Fruit fly (Drosophila melanogaster) whole organism, prepupa: Measurements from ENCODE around the gene Nct.

Experiments
- Blimp-1 ChIP-seq: fragments of 200-800 bp; sonication (Bioruptor generic); optimal IDR thresholded peaks from 3 replicates; lab custom pipeline; 2017; ENCODE audit warnings: missing biosample characterization, missing genetic modification characterization, mild to moderate bottlenecking, moderate library complexity, missing genetic modification reagents
- CG10631 ChIP-seq: fragments of 200-800 bp; sonication (Bioruptor generic); optimal IDR thresholded peaks from 2 replicates; lab custom pipeline; 2016; ENCODE audit warnings: missing biosample characterization, missing genetic modification characterization
- CG10669 ChIP-seq: fragments of 200-800 bp; sonication (Bioruptor generic); optimal IDR thresholded peaks from 3 replicates; lab custom pipeline; 2018; ENCODE audit warnings: missing biosample characterization, mild to moderate bottlenecking, missing genetic modification characterization, moderate library complexity
- CG11294 ChIP-seq: fragments of 200-800 bp; sonication (Bioruptor generic); IDR thresholded peaks from 2 replicates; pipeline ENCODE4 v1.3.6; 2022; ENCODE audit warnings: missing biosample characterization, missing genetic modification characterization
- CG11762 ChIP-seq: fragments of 200-800 bp; sonication (Bioruptor generic); optimal IDR thresholded peaks from 3 replicates; lab custom pipeline; 2016; ENCODE audit warnings: missing biosample characterization, missing genetic modification characterization; ENCODE audit not compliant: insufficient read depth
- CG11902 ChIP-seq: fragments of 200-800 bp; sonication (Bioruptor generic); optimal IDR thresholded peaks from 3 replicates; lab custom pipeline; 2016; ENCODE audit warnings: missing biosample characterization, missing genetic modification characterization
- CG15336 ChIP-seq: fragments of 200-800 bp; sonication (Bioruptor generic); IDR thresholded peaks from 2 replicates; pipeline ENCODE4 v1.3.6; 2022; ENCODE audit warnings: missing biosample characterization, missing genetic modification characterization
- CG16779 ChIP-seq: fragments of 200-800 bp; sonication (Bioruptor generic); optimal IDR thresholded peaks from 3 replicates; lab custom pipeline; 2017; ENCODE audit warnings: missing biosample characterization, mild to moderate bottlenecking, missing genetic modification characterization
- CG3032 ChIP-seq: fragments of 200-800 bp; optimal IDR thresholded peaks from 2 replicates; lab custom pipeline; 2019; ENCODE audit warnings: missing biosample characterization, mild to moderate bottlenecking, missing genetic modification characterization, moderate library complexity
- CG31627 ChIP-seq: fragments of 200-800 bp; sonication (Bioruptor generic); optimal IDR thresholded peaks from 3 replicates; lab custom pipeline; 2016; ENCODE audit warnings: missing biosample characterization, missing genetic modification characterization
- CG32006 ChIP-seq: fragments of 200-800 bp; sonication (Bioruptor generic); optimal IDR thresholded peaks from 3 replicates; lab custom pipeline; 2017; ENCODE audit warnings: missing biosample characterization, mild to moderate bottlenecking, missing genetic modification characterization
- CG3919 ChIP-seq: fragments of 200-800 bp; sonication (Bioruptor generic); optimal IDR thresholded peaks from 3 replicates; lab custom pipeline; 2016; ENCODE audit warnings: missing biosample characterization, missing genetic modification characterization
- CG4318 ChIP-seq: fragments of 200-800 bp; sonication (Bioruptor generic); optimal IDR thresholded peaks from 3 replicates; lab custom pipeline; 2017; ENCODE audit warnings: missing biosample characterization, mild to moderate bottlenecking, missing genetic modification characterization
- CG6163 ChIP-seq: fragments of 200-800 bp; sonication (Bioruptor generic); IDR thresholded peaks from 3 replicates; pipeline ENCODE4 v1.3.6; 2022; ENCODE audit warnings: missing biosample characterization, missing genetic modification characterization
- CG6276 ChIP-seq: fragments of 200-800 bp; sonication (Bioruptor generic); optimal IDR thresholded peaks from 2 replicates; lab custom pipeline; 2017; ENCODE audit warnings: missing biosample characterization, mild to moderate bottlenecking, missing genetic modification characterization
- CG6792 ChIP-seq: fragments of 200-800 bp; sonication (Bioruptor generic); optimal IDR thresholded peaks from 3 replicates; lab custom pipeline; 2016; ENCODE audit warnings: missing biosample characterization, missing genetic modification characterization
- CG6808 ChIP-seq: fragments of 200-800 bp; sonication (Bioruptor generic); optimal IDR thresholded peaks from 3 replicates; lab custom pipeline; 2017; ENCODE audit warnings: missing biosample characterization, missing genetic modification characterization, mild to moderate bottlenecking, moderate library complexity, missing genetic modification reagents
- CG6854 ChIP-seq: fragments of 200-800 bp; sonication (Bioruptor generic); optimal IDR thresholded peaks from 2 replicates; lab custom pipeline; 2017; ENCODE audit warnings: missing biosample characterization, mild to moderate bottlenecking, missing genetic modification characterization
- CG7368 ChIP-seq: fragments of 200-800 bp; sonication (Bioruptor generic); optimal IDR thresholded peaks from 3 replicates; lab custom pipeline; 2016; ENCODE audit warnings: missing biosample characterization, missing genetic modification characterization
- CG8119 ChIP-seq: fragments of 200-800 bp; sonication (Bioruptor generic); IDR thresholded peaks from 3 replicates; pipeline ENCODE4 v1.3.6; 2022; ENCODE audit warnings: missing biosample characterization, missing genetic modification characterization
- CG8319 ChIP-seq: fragments of 200-800 bp; sonication (Bioruptor generic); optimal IDR thresholded peaks from 3 replicates; lab custom pipeline; 2016; ENCODE audit warnings: missing biosample characterization, missing genetic modification characterization
- CG8632 ChIP-seq: fragments of 200-800 bp; sonication (Bioruptor generic); optimal IDR thresholded peaks from 3 replicates; lab custom pipeline; 2016; ENCODE audit warnings: missing biosample characterization, missing genetic modification characterization
- CG9139 ChIP-seq: fragments of 200-800 bp; sonication (Bioruptor generic); optimal IDR thresholded peaks from 3 replicates; lab custom pipeline; 2017; ENCODE audit warnings: missing biosample characterization, mild to moderate bottlenecking, missing genetic modification characterization
- Eip75B ChIP-seq: fragments of 200-800 bp; sonication (Bioruptor generic); optimal IDR thresholded peaks from 3 replicates; lab custom pipeline; 2016; ENCODE audit warnings: missing biosample characterization, missing genetic modification characterization
- Eip93F ChIP-seq: fragments of 200-800 bp; sonication (Bioruptor generic); optimal IDR thresholded peaks from 2 replicates; lab custom pipeline; 2016; ENCODE audit warnings: missing biosample characterization, mild to moderate bottlenecking, missing genetic modification characterization
- Ets21C ChIP-seq: fragments of 200-800 bp; sonication (Bioruptor generic); optimal IDR thresholded peaks from 3 replicates; lab custom pipeline; 2016; ENCODE audit warnings: missing biosample characterization, missing genetic modification characterization
- Ets96B ChIP-seq: fragments of 200-800 bp; optimal IDR thresholded peaks from 2 replicates; lab custom pipeline; 2019; ENCODE audit warnings: missing biosample characterization, mild to moderate bottlenecking, missing genetic modification characterization, moderate library complexity
- Gug ChIP-seq: fragments of 200-800 bp; sonication (Bioruptor generic); IDR thresholded peaks from 2 replicates; pipeline ENCODE4 v1.3.6; 2022; ENCODE audit warnings: missing biosample characterization, missing genetic modification characterization
- Hr38 ChIP-seq: sonication (Bioruptor generic); optimal IDR thresholded peaks from 2 replicates; lab custom pipeline; 2016; ENCODE audit warnings: missing biosample characterization, missing genetic modification characterization
- Hr39 ChIP-seq: fragments of 200-800 bp; sonication (Bioruptor generic); optimal IDR thresholded peaks from 2 replicates; lab custom pipeline; 2016; ENCODE audit warnings: missing biosample characterization, missing genetic modification characterization
- Hr4 ChIP-seq: fragments of 200-800 bp; sonication (Bioruptor generic); optimal IDR thresholded peaks from 3 replicates; lab custom pipeline; 2016; ENCODE audit warnings: missing biosample characterization, missing genetic modification characterization
- Lpt ChIP-seq: fragments of 200-800 bp; sonication (Bioruptor generic); optimal IDR thresholded peaks from 3 replicates; lab custom pipeline; 2016; ENCODE audit warnings: missing biosample characterization, missing genetic modification characterization
- OdsH ChIP-seq: fragments of 200-800 bp; sonication (Bioruptor generic); optimal IDR thresholded peaks from 3 replicates; lab custom pipeline; 2016; ENCODE audit warnings: missing biosample characterization, missing genetic modification characterization
- Smox ChIP-seq: fragments of 200-800 bp; sonication (Bioruptor generic); optimal IDR thresholded peaks from 3 replicates; lab custom pipeline; 2016; ENCODE audit warnings: missing biosample characterization, missing genetic modification characterization
- Sox14 ChIP-seq: fragments of 200-800 bp; sonication (Bioruptor generic); optimal IDR thresholded peaks from 3 replicates; lab custom pipeline; 2016; ENCODE audit warnings: missing biosample characterization, missing genetic modification characterization
- Sox15 ChIP-seq: fragments of 200-800 bp; sonication (Bioruptor generic); optimal IDR thresholded peaks from 3 replicates; lab custom pipeline; 2016; ENCODE audit warnings: missing biosample characterization, missing genetic modification characterization
- achi ChIP-seq: fragments of 200-800 bp; sonication (Bioruptor generic); optimal IDR thresholded peaks from 3 replicates; lab custom pipeline; 2016; ENCODE audit warnings: missing biosample characterization, missing genetic modification characterization
- acj6 ChIP-seq: fragments of 200-800 bp; sonication (Bioruptor generic); optimal IDR thresholded peaks from 3 replicates; lab custom pipeline; 2016; ENCODE audit warnings: missing biosample characterization, missing genetic modification characterization
- cyc ChIP-seq: fragments of 200-800 bp; sonication (Bioruptor generic); optimal IDR thresholded peaks from 3 replicates; lab custom pipeline; 2016; ENCODE audit warnings: missing biosample characterization, missing genetic modification characterization
- dac ChIP-seq: fragments of 200-800 bp; sonication (Bioruptor generic); optimal IDR thresholded peaks from 2 replicates; lab custom pipeline; 2017; ENCODE audit warnings: missing biosample characterization, mild to moderate bottlenecking, missing genetic modification characterization
- eg ChIP-seq: fragments of 200-800 bp; sonication (Bioruptor generic); IDR thresholded peaks from 3 replicates; pipeline ENCODE4 v1.3.6; 2022; ENCODE audit warnings: missing biosample characterization, missing genetic modification characterization
- esn ChIP-seq: fragments of 200-800 bp; sonication (Bioruptor generic); optimal IDR thresholded peaks from 2 replicates; lab custom pipeline; 2016; ENCODE audit warnings: missing biosample characterization, mild to moderate bottlenecking, missing genetic modification characterization, moderate library complexity
- fd59A ChIP-seq: fragments of 200-800 bp; sonication (Bioruptor generic); optimal IDR thresholded peaks from 2 replicates; lab custom pipeline; 2017; ENCODE audit warnings: missing biosample characterization, mild to moderate bottlenecking, missing genetic modification characterization, missing genetic modification reagents
- fd85E ChIP-seq: fragments of 200-800 bp; sonication (Bioruptor generic); optimal IDR thresholded peaks from 3 replicates; lab custom pipeline; 2016; ENCODE audit warnings: missing biosample characterization, missing genetic modification characterization
- net ChIP-seq: fragments of 200-800 bp; sonication (Bioruptor generic); optimal IDR thresholded peaks from 3 replicates; lab custom pipeline; 2016; ENCODE audit warnings: missing biosample characterization, missing genetic modification characterization
- pdm3 ChIP-seq: fragments of 200-800 bp; sonication (Bioruptor generic); optimal IDR thresholded peaks from 3 replicates; lab custom pipeline; 2016; ENCODE audit warnings: missing biosample characterization, missing genetic modification characterization
- salr ChIP-seq, 2 experiments: fragments of 200-800 bp; sonication (Bioruptor generic); optimal IDR thresholded peaks; 3 replicates each; lab custom pipeline; 2016 to 2018; ENCODE audit warnings: missing biosample characterization in 2 of 2, missing genetic modification characterization in 2 of 2, mild to moderate bottlenecking in 1 of 2
- ss ChIP-seq, 2 experiments: fragments of 200-800 bp; sonication (Bioruptor generic); optimal IDR thresholded peaks; 2 replicates in 1 of 2; 3 replicates in 1 of 2; lab custom pipeline; 2017 to 2018; ENCODE audit warnings: mild to moderate bottlenecking in 2 of 2, missing biosample characterization in 2 of 2, missing genetic modification characterization in 2 of 2, moderate library complexity in 1 of 2
- svp ChIP-seq: fragments of 200-800 bp; sonication (Bioruptor generic); peaks from one replicate; lab custom pipeline; 2016; ENCODE audit warnings: missing biosample characterization, missing genetic modification characterization
- topi ChIP-seq: fragments of 200-800 bp; sonication (Bioruptor generic); optimal IDR thresholded peaks from 3 replicates; lab custom pipeline; 2016; ENCODE audit warnings: missing biosample characterization, missing genetic modification characterization
- vri ChIP-seq: fragments of 200-800 bp; sonication (Bioruptor generic); optimal IDR thresholded peaks from 3 replicates; lab custom pipeline; 2016; ENCODE audit warnings: missing biosample characterization, mild to moderate bottlenecking, missing genetic modification characterization

Nct gene

DNA sequence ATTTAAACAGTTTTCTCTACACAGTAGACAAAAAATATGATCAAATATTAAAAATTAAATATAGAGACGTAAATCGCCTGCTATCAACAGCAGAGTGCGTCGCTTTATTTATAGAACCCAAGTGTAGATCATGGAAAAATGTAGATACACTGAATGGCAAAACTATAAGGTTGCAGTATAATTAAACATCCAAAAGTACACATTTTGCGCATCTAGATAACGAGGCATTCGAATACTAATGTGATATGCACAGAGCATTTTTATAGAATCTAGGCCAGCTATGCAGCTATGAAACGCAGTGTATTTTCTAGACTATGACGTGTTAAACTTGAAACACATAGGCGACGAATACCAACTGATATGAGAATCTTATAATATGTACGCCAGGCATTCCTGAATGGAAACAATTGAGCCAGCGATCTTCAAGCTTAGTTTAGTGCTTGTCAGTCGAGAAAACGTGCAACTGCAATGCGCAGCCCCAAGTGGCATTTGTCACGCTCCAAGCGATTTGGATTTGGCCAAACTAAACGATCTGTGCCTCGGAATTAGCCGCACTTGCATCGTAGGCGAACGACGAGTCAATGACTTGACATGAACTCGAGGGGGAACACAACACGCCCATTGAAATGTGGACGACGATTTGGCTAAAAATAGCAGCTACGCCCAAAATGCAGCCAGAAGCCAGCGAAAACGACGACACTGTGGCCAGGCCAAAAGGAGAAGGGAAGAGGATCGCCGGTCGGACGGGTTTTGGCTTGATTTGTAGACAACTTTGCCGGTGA, 40.4 kb upstream of the Nct start:
- peak; percentile 30 for TF ChIP-seq Hr38
- TF ChIP-seq CG31627 (GFP tag; lab: Kevin White, UChicago) = peak; percentile 86
- no peak for TF ChIP-seq CG4318
- TF ChIP-seq eg (GFP tag; lab: Robert Waterston, UW) = peak; percentile 98
- TF ChIP-seq achi = peak; percentile 87
- TF ChIP-seq Sox15 (GFP tag; lab: Kevin White, UChicago) = peak; percentile 73
- TF ChIP-seq CG11294 (GFP tag; lab: Robert Waterston, UW) = peak; percentile 94
- peak; percentile 93 for TF ChIP-seq Hr4
- peak; percentile 92 for TF ChIP-seq CG10631 (GFP tag; lab: Kevin White, UChicago)
- peak; percentile 89 for TF ChIP-seq net (GFP tag; lab: Kevin White, UChicago)
- peak; percentile 84 for TF ChIP-seq dac
- TF ChIP-seq svp = no peak
- no peak for TF ChIP-seq CG9139
- TF ChIP-seq Ets96B = peak; percentile 99
- no peak for TF ChIP-seq cyc (GFP tag; lab: Kevin White, UChicago)
- TF ChIP-seq esn (GFP tag; lab: Kevin White, UChicago) = peak; percentile 90
- TF ChIP-seq CG8119 (GFP tag; lab: Robert Waterston, UW) = peak; percentile 92
- TF ChIP-seq CG16779 (tag; lab: Kevin White, UChicago) = peak; percentile 87
- TF ChIP-seq ss (GFP tag; optimal IDR thresholded peaks at IDR 0.05; lab: Kevin White, UChicago) = peak in 1 of 2 experiments; percentile 67
- TF ChIP-seq Lpt (GFP tag; lab: Kevin White, UChicago) = peak; percentile 67
- peak; percentile 87 for TF ChIP-seq vri (GFP tag; lab: Kevin White, UChicago)
- TF ChIP-seq OdsH (GFP tag; lab: Kevin White, UChicago) = no peak
- TF ChIP-seq CG3032 (tag; lab: Kevin White, UChicago) = peak; percentile 85
- TF ChIP-seq Ets21C (GFP tag; lab: Kevin White, UChicago) = peak; percentile 72
- peak; percentile 89 for TF ChIP-seq acj6
- peak; percentile 94 for TF ChIP-seq Sox14 (GFP tag; lab: Kevin White, UChicago)
- no peak for TF ChIP-seq CG6808 (GFP tag; lab: Kevin White, UChicago)
- peak; percentile 91 for TF ChIP-seq CG3919 (GFP tag; lab: Kevin White, UChicago)
- TF ChIP-seq CG7368 = peak; percentile 81
- TF ChIP-seq Hr39 (GFP tag; lab: Kevin White, UChicago) = peak; percentile 88
- peak; percentile 86 for TF ChIP-seq CG6792 (GFP tag; lab: Kevin White, UChicago)
- TF ChIP-seq CG11762 = peak; percentile 84
- peak; percentile 90 for TF ChIP-seq CG15336 (GFP tag; lab: Robert Waterston, UW)
- peak; percentile 74 for TF ChIP-seq CG8632 (GFP tag; lab: Kevin White, UChicago)
- TF ChIP-seq CG6276 (GFP tag; lab: Kevin White, UChicago) = peak; percentile 85
- peak; percentile 65 for TF ChIP-seq CG8319 (GFP tag; lab: Kevin White, UChicago)
- peak; percentile 83 for TF ChIP-seq topi (GFP tag; lab: Kevin White, UChicago)
- peak; percentile 90 for TF ChIP-seq pdm3 (GFP tag; lab: Kevin White, UChicago)
- no peak for TF ChIP-seq Smox (GFP tag; lab: Kevin White, UChicago)
- no peak for TF ChIP-seq CG10669 (GFP tag; lab: Kevin White, UChicago)
- TF ChIP-seq Gug = peak; percentile 95
- TF ChIP-seq salr (GFP tag; optimal IDR thresholded peaks at IDR 0.05; lab: Kevin White, UChicago) = peak in 1 of 2 experiments; percentile 91
- TF ChIP-seq Eip93F (GFP tag; lab: Kevin White, UChicago) = no peak
- peak; percentile 53 for TF ChIP-seq CG11902 (GFP tag; lab: Kevin White, UChicago)
- TF ChIP-seq Eip75B (GFP tag; lab: Kevin White, UChicago) = peak; percentile 92
- TF ChIP-seq fd59A (GFP tag; lab: Kevin White, UChicago) = peak; percentile 80
- no peak for TF ChIP-seq Blimp-1 (GFP tag; lab: Kevin White, UChicago)
- TF ChIP-seq CG32006 (GFP tag; lab: Kevin White, UChicago) = peak; percentile 96
- peak; percentile 52 for TF ChIP-seq fd85E (GFP tag; lab: Kevin White, UChicago)
- peak; percentile 96 for TF ChIP-seq CG6163 (GFP tag; lab: Robert Waterston, UW)
- TF ChIP-seq CG6854 (GFP tag; lab: Kevin White, UChicago) = no peak
